Worm (Caenorhabditis elegans): Measurements from ENCODE around the gene D2023.1.

Gene D2023.1

DNA sequence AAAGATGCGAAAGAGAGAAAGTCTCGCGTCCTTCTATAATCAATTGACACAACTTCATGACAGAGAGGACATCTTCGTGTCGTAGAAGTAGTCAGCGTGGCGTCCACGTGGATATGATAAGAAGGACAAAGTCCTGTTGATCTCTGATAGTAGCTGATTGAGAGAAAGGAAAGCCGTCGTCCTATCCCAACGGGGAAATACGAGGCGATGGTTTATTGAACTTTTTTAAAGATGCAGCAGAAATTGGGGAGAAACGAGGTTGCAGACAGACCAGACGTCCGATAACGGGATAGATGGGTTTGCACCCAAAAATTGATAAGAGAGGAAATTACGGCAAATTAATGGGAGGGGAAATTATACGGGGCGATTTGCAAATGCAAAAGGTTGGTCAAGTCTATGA is 13.2 kb downstream of the D2023.1 start (continued):
- TF ChIP-seq Y116A8C.19 (tag; optimal IDR thresholded peaks at IDR 0.05; ENCODE audit: borderline replicate concordance), result no peak
- no peak for TF ChIP-seq hlh-4 (tag; optimal IDR thresholded peaks at IDR 0.05)
- no peak for TF ChIP-seq unc-62 (GFP tag; optimal IDR thresholded peaks at IDR 0.05)
- no peak for TF ChIP-seq sox-4 (tag; optimal IDR thresholded peaks at IDR 0.05)
- no peak for TF ChIP-seq fkh-4 (tag; optimal IDR thresholded peaks at IDR 0.05; ENCODE audit: borderline replicate concordance)
- TF ChIP-seq lin-15B (tag; optimal IDR thresholded peaks at IDR 0.05), result no peak
- no peak for TF ChIP-seq ztf-11 (tag; optimal IDR thresholded peaks at IDR 0.05)
- no peak for TF ChIP-seq ceh-8 (GFP tag; optimal IDR thresholded peaks at IDR 0.05)
- peak; percentile 73 for TF ChIP-seq nhr-47 (tag; optimal IDR thresholded peaks at IDR 0.05)
- peak; percentile 45 for TF ChIP-seq nhr-77 (tag; optimal IDR thresholded peaks at IDR 0.05)

DNA sequence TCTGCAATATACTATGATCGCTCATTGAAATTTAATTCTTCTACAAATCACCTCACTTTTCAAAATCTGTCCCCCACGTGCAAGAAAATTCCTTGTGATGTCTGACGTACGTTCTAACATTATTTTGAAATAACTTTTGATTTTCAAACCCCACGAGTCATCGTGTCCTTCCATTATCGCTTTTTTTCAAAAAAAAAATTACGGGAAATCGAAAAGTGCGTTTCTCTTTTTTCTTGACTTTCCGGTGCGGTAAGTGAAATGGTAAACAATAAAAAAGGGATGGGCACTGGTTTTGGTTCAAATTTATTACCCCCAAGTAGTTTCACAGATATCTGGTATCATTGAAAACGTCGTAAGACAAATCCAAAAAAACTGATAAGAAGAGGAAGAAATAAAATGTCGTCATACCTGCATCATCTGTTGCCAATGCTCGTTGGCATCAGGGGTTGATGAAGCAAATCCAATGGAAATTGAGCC is 14.2 kb downstream of the D2023.1 start:
- TF ChIP-seq C34B4.2 (tag; optimal IDR thresholded peaks at IDR 0.05) (no peak), sptf-1 (tag; optimal IDR thresholded peaks at IDR 0.05) (no peak), fos-1 (tag; optimal IDR thresholded peaks at IDR 0.05) (no peak), zag-1 (tag; optimal IDR thresholded peaks at IDR 0.05) (no peak), unc-30 (tag; optimal IDR thresholded peaks at IDR 0.05) (no peak), nhr-11 (tag; optimal IDR thresholded peaks at IDR 0.05) (no peak), unc-130 (tag; optimal IDR thresholded peaks at IDR 0.05) (no peak), mdl-1 (tag; optimal IDR thresholded peaks at IDR 0.05) (no peak), lin-15B (tag; optimal IDR thresholded peaks at IDR 0.05) (no peak), efl-1 (optimal IDR thresholded peaks at IDR 0.05) (no peak), efl-1 (GFP tag; optimal IDR thresholded peaks at IDR 0.05 in 1 of 2) (peak in 1 of 2 experiments; percentile 79), nhr-47 (tag; optimal IDR thresholded peaks at IDR 0.05) (peak; percentile 49), nhr-12 (tag; optimal IDR thresholded peaks at IDR 0.05) (no peak), ceh-90 (tag; optimal IDR thresholded peaks at IDR 0.05) (no peak), nhr-28 (tag; optimal IDR thresholded peaks at IDR 0.05) (no peak), nhr-84 (tag; optimal IDR thresholded peaks at IDR 0.05) (no peak), mep-1 (tag; optimal IDR thresholded peaks at IDR 0.05) (no peak), zip-4 (GFP tag; optimal IDR thresholded peaks at IDR 0.05) (no peak), aly-2 (tag; optimal IDR thresholded peaks at IDR 0.05) (no peak), unc-98 (GFP tag; IDR thresholded peaks at IDR 0.05) (no peak), ces-1 (GFP tag; optimal IDR thresholded peaks at IDR 0.05) (no peak), skn-1 (tag; optimal IDR thresholded peaks at IDR 0.05) (no peak), ets-5 (GFP tag; IDR thresholded peaks at IDR 0.05) (no peak), C04F5.9 (tag; optimal IDR thresholded peaks at IDR 0.05) (no peak), isw-1 (GFP tag; IDR thresholded peaks at IDR 0.05) (no peak), ceh-88 (GFP tag; IDR thresholded peaks at IDR 0.05) (no peak), rnt-1 (tag; optimal IDR thresholded peaks at IDR 0.05) (no peak), nhr-85 (tag) (peak; percentile 95), elt-3 (tag; optimal IDR thresholded peaks at IDR 0.05) (peak in 4 of 6 experiments; percentile 24 to 33 (median 26)), xbp-1 (tag; optimal IDR thresholded peaks at IDR 0.05) (no peak), ceh-8 (GFP tag; optimal IDR thresholded peaks at IDR 0.05) (peak; percentile 44), lin-39 (tag; optimal IDR thresholded peaks at IDR 0.05) (no peak), vab-15 (tag; optimal IDR thresholded peaks at IDR 0.05) (no peak), lin-35 (GFP tag; optimal IDR thresholded peaks at IDR 0.05) (peak in 1 of 2 experiments; percentile 50), ceh-63 (GFP tag; optimal IDR thresholded peaks at IDR 0.05) (no peak), ztf-4 (tag; optimal IDR thresholded peaks at IDR 0.05) (no peak), ama-1 (optimal IDR thresholded peaks at IDR 0.05) (no peak), mef-2 (tag; optimal IDR thresholded peaks at IDR 0.05) (no peak), fkh-8 (tag; optimal IDR thresholded peaks at IDR 0.05) (no peak), nhr-77 (tag; optimal IDR thresholded peaks at IDR 0.05) (no peak), nhr-237 (tag; optimal IDR thresholded peaks at IDR 0.05) (no peak), nhr-71 (tag; optimal IDR thresholded peaks at IDR 0.05) (peak; percentile 85), egl-13 (tag; optimal IDR thresholded peaks at IDR 0.05) (no peak), dsc-1 (tag; optimal IDR thresholded peaks at IDR 0.05) (no peak), fkh-10 (GFP tag; optimal IDR thresholded peaks at IDR 0.05) (no peak), unc-62 (GFP tag; optimal IDR thresholded peaks at IDR 0.05) (no peak), nhr-19 (GFP tag; conservative IDR thresholded peaks at IDR 0.05) (peak; percentile 62), ceh-82 (tag; optimal IDR thresholded peaks at IDR 0.05) (no peak)

All from whole organism, L1 larva.